Worm (Caenorhabditis elegans) whole organism, midembryonic: Measurements from ENCODE around the gene mrpl-32.

Experiments used
- T22C8.4 ChIP-seq: fragments of 200-800 bp; sonication (Bioruptor generic); IDR thresholded peaks from 2 replicates; pipeline ENCODE4 v1.3.6; 2022; ENCODE audit warnings: missing genetic modification characterization, missing compliant biosample characterization
- cog-1 ChIP-seq: sonication (generic microtip); optimal IDR thresholded peaks from 2 replicates; lab custom pipeline; 2016; ENCODE audit warnings: missing genetic modification characterization, missing compliant biosample characterization
- flt-1 ChIP-seq: fragments of 200-800 bp; sonication (Bioruptor generic); IDR thresholded peaks from 2 replicates; pipeline ENCODE4 v1.3.6; 2022; ENCODE audit warnings: missing genetic modification characterization, missing compliant biosample characterization
- klf-2 ChIP-seq: fragments of 200-800 bp; sonication (Bioruptor generic); conservative IDR thresholded peaks from 2 replicates; pipeline ENCODE4 v1.3.6; 2022; ENCODE audit warnings: missing genetic modification reagents, missing genetic modification characterization, missing compliant biosample characterization
- med-1 ChIP-seq: sonication (generic microtip); optimal IDR thresholded peaks from 2 replicates; lab custom pipeline; 2017; ENCODE audit warnings: missing genetic modification characterization, mild to moderate bottlenecking, missing compliant biosample characterization, antibody characterized with exemption, missing genetic modification reagents; ENCODE audit not compliant: insufficient read depth
- ref-1 ChIP-seq: fragments of 200-800 bp; sonication (Bioruptor generic); conservative IDR thresholded peaks from 2 replicates; pipeline ENCODE4 v1.3.6; 2022; ENCODE audit warnings: missing genetic modification reagents, missing genetic modification characterization, missing compliant biosample characterization
- tab-1 ChIP-seq: fragments of 200-800 bp; sonication (Bioruptor generic); IDR thresholded peaks from 2 replicates; pipeline ENCODE4 v1.3.6; 2022; ENCODE audit warnings: missing genetic modification characterization, missing compliant biosample characterization
- ztf-23 ChIP-seq: fragments of 200-800 bp; sonication (Bioruptor generic); IDR thresholded peaks from 2 replicates; pipeline ENCODE4 v1.3.6; 2022; ENCODE audit warnings: missing genetic modification reagents, missing genetic modification characterization, missing compliant biosample characterization
- ztf-29 ChIP-seq: fragments of 200-800 bp; sonication (Bioruptor generic); IDR thresholded peaks from 2 replicates; pipeline ENCODE4 v1.3.6; 2022; ENCODE audit warnings: missing genetic modification reagents, missing genetic modification characterization, missing compliant biosample characterization

The mrpl-32 gene

ce11 chrIII:8449160-8449807 is at the start of gene mrpl-32:
mrpl-32 (plus strand) TSS chrIII:8449757.
- TF ChIP-seq ztf-23 (GFP tag; lab: Robert Waterston, UW) (no peak), tab-1 (GFP tag; lab: Robert Waterston, UW) (no peak), cog-1 (tag; lab: Kevin White, UChicago) (no peak), flt-1 (GFP tag; lab: Robert Waterston, UW) (no peak), T22C8.4 (GFP tag; lab: Robert Waterston, UW) (no peak), med-1 (no peak), klf-2 (no peak), ref-1 (GFP tag; lab: Robert Waterston, UW) (no peak), ztf-29 (no peak)

DNA sequence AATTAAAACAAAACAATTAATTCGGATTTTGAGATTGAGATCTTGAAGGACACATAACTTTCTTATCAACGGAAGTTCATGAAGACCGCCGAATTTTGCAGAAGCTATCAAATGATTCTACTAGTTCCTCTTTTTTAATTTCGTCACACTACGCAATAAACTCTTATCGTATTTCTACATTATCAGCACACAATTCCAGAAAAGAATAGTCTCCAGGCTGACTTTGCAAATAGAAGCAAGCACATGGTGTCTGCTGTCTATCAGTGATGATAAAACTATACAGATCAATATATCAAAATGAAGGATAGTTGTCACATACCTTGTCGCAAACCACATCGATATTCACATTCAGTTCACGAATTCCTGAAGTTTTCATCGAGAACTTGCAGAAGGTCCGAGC is 49.1 kb upstream of the mrpl-32 start:
- no peak for TF ChIP-seq med-1
- TF ChIP-seq ztf-29, result no peak
- no peak for TF ChIP-seq ztf-23 (GFP tag; lab: Robert Waterston, UW)
- TF ChIP-seq flt-1 (GFP tag; lab: Robert Waterston, UW), result no peak
- no peak for TF ChIP-seq cog-1 (tag; lab: Kevin White, UChicago)
- TF ChIP-seq ref-1 (GFP tag; lab: Robert Waterston, UW), result no peak
- no peak for TF ChIP-seq tab-1 (GFP tag; lab: Robert Waterston, UW)

DNA sequence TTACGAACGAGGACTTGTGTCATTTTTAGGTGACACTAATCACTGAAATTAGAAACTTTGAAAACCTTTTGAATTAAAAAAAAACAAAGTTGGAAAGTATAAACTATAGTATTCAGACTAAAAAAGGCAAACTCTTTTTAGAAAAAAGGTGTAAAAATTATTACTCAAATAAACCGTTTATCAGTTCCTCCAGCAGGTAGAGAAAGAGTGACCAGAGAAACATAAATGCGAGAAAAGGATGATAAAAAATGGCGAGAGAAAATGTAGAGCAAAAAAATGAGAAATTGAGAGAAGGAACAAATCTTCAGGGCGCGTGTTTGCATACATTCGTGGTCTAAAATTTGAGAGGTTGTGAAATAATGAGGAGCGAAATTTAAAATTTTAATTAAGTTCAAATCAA is 47.7 kb upstream of the mrpl-32 start, which contains the start of gene lap-1:
TSS of gene lap-1 (minus strand) at position 42 of the 400 bp plus-strand sequence.
- TF ChIP-seq klf-2 (no peak), ztf-23 (GFP tag; lab: Robert Waterston, UW) (no peak), ref-1 (GFP tag; lab: Robert Waterston, UW) (no peak), flt-1 (GFP tag; lab: Robert Waterston, UW) (no peak), med-1 (no peak), cog-1 (tag; lab: Kevin White, UChicago) (no peak), ztf-29 (no peak), T22C8.4 (GFP tag; lab: Robert Waterston, UW) (no peak), tab-1 (GFP tag; lab: Robert Waterston, UW) (no peak)

DNA sequence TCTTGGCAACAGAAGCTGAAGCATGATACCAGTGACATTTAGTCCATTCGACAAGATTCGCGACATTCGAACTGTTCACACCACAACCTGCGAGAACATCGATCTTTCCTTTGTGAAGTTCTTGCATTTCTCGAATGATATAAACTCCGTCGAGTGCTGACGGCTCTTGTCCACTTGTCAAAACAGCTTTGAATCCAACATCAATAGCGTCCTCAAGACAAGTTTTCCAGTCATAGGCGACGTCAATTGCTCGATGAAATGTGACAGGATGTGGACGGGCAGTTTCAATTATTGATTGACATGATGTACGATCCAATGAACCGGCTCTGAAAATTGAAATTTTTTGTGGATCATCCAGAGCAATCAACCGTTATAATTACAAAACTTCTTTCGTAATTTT is 46.9 kb upstream of the mrpl-32 start:
- TF ChIP-seq ztf-23 (GFP tag; lab: Robert Waterston, UW) (no peak), ztf-29 (no peak), tab-1 (GFP tag; lab: Robert Waterston, UW) (no peak), klf-2 (no peak), ref-1 (GFP tag; lab: Robert Waterston, UW) (no peak), cog-1 (tag; lab: Kevin White, UChicago) (no peak), T22C8.4 (GFP tag; lab: Robert Waterston, UW) (no peak), flt-1 (GFP tag; lab: Robert Waterston, UW) (no peak), med-1 (no peak)

DNA sequence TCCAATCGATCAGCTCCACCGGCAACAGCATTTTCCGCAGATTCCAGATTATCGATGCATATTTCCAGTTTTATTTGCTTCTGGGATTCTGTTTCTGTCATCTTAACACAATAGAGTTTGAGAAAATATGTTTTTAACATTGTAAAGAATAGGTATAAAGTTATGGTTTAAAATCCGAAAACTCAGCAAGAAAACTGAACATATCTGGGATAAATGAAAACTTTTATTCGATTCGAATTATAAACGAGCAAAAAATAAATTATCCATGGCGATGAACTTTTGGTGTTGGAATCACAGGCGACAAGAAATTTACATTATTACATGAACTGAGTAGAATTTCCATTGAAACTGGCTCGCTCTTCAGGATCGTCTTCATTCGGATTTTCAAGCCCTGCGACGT is 46.0 kb upstream of the mrpl-32 start, which contains the start of gene cutc-1:
TSS of gene cutc-1 (minus strand) at position 101 of the 400 bp plus-strand sequence.
- no peak for TF ChIP-seq ref-1 (GFP tag; lab: Robert Waterston, UW)
- no peak for TF ChIP-seq cog-1 (tag; lab: Kevin White, UChicago)
- no peak for TF ChIP-seq ztf-23 (GFP tag; lab: Robert Waterston, UW)
- TF ChIP-seq klf-2, result no peak
- TF ChIP-seq T22C8.4 (GFP tag; lab: Robert Waterston, UW), result no peak
- TF ChIP-seq flt-1 (GFP tag; lab: Robert Waterston, UW), result no peak
- TF ChIP-seq ztf-29, result no peak
- TF ChIP-seq med-1, result no peak
- no peak for TF ChIP-seq tab-1 (GFP tag; lab: Robert Waterston, UW)

DNA sequence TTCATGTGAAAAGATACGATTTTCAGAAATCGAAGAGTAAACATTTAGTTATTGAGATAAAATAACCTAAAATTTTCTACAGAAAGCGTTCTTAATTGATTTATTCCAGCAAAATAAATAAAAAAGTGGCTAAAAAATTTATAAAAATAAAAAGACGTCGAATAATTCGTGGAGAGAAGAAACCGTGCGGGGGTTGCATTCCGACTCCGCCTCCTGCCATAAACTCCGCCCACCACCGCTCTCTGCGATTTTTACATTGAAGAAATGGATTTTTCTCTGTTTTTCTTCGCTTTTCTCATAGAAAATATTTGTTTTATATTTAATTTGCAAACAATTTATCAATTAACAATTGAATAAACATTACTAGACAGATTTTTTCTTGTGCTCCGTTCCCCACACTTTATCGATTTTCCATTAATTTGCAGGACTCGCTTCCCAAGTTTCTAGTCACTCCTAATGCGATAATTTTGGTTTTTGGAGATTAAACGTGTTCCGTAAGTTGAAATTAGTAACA is 44.1 kb upstream of the mrpl-32 start, which contains the start of the genes ubxn-4 and cyy-1:
TSS of gene ubxn-4 (minus strand) at position 114 of the 514 bp plus-strand sequence.
TSS of gene cyy-1 (plus strand) at position 426 of the 514 bp plus-strand sequence.
- TF ChIP-seq klf-2 (no peak), flt-1 (GFP tag; lab: Robert Waterston, UW) (0 out of 2 replicates have a peak, but pooled peaks have one; percentile 17), med-1 (no peak), ztf-23 (GFP tag; lab: Robert Waterston, UW) (no peak)

DNA sequence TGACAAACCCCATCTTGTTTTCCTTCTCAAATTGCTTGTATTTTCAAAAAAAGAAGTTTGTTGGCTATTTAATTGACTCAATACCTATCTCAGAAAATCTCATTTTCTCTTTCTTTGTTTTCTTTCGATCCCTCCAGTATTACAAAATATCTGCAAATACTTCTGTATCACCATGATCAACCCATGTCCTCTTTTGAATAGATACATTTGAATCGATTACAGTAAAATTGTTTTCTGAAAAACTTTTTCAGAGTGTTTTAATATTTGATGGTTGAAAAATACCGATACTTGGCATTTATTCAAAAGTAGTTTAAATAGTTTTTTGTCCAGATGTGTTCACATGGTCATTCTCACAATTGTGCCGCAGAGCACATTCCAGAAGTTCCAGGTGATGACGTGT is 40.4 kb upstream of the mrpl-32 start, which contains the start of gene ZK353.9:
TSS of gene ZK353.9 (plus strand) at position 331 of the 400 bp plus-strand sequence.
- TF ChIP-seq klf-2 (no peak), ztf-23 (GFP tag; lab: Robert Waterston, UW) (no peak), flt-1 (GFP tag; lab: Robert Waterston, UW) (no peak), ref-1 (GFP tag; lab: Robert Waterston, UW) (no peak), tab-1 (GFP tag; lab: Robert Waterston, UW) (no peak), med-1 (no peak), cog-1 (tag; lab: Kevin White, UChicago) (no peak), T22C8.4 (GFP tag; lab: Robert Waterston, UW) (no peak), ztf-29 (no peak)

DNA sequence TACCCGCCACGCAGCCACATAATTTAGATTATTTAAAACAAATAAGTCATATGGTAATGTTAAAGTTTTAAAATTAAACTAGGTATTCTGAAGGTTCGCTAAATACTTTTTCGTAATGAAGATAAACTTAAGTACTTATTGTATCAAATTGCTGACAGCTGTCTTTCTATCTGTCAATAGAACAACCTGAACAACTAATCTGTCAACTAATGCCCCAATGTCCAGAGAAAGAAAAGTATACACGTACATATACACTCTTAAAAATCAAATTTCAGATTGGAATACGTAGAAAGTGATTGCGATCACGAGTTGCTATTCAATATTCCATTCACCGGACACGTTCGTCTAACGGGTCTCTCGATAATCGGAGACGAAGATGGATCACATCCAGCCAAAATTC is 38.8 kb upstream of the mrpl-32 start:
- TF ChIP-seq ztf-29 (no peak), tab-1 (GFP tag; lab: Robert Waterston, UW) (no peak), ztf-23 (GFP tag; lab: Robert Waterston, UW) (no peak), ref-1 (GFP tag; lab: Robert Waterston, UW) (no peak), klf-2 (no peak), flt-1 (GFP tag; lab: Robert Waterston, UW) (no peak), cog-1 (tag; lab: Kevin White, UChicago) (no peak), T22C8.4 (GFP tag; lab: Robert Waterston, UW) (no peak), med-1 (no peak)

ce11 chrIII:8411976-8412375 is 37.6 kb upstream of the mrpl-32 start:
- TF ChIP-seq ztf-29 (no peak), T22C8.4 (GFP tag; lab: Robert Waterston, UW) (no peak), tab-1 (GFP tag; lab: Robert Waterston, UW) (no peak), klf-2 (no peak), flt-1 (GFP tag; lab: Robert Waterston, UW) (peak; percentile 69; the same call in 1 of the 2 replicates), med-1 (no peak), ref-1 (GFP tag; lab: Robert Waterston, UW) (no peak), cog-1 (tag; lab: Kevin White, UChicago) (peak; percentile 13), ztf-23 (GFP tag; lab: Robert Waterston, UW) (peak; percentile 98)
